Fruit fly (Drosophila melanogaster) whole organism, prepupa: ENCODE data around the gene Smyd3.

Source experiments
- CG11902 ChIP-seq: fragments of 200-800 bp; sonication (Bioruptor generic); optimal IDR thresholded peaks from 3 replicates; lab custom pipeline; 2016; ENCODE audit warnings: missing biosample characterization, missing genetic modification characterization
- CG1621 ChIP-seq: fragments of 200-800 bp; sonication (Bioruptor generic); optimal IDR thresholded peaks from 3 replicates; lab custom pipeline; 2018; ENCODE audit warnings: missing biosample characterization, mild to moderate bottlenecking, missing genetic modification characterization
- CG32006 ChIP-seq: fragments of 200-800 bp; sonication (Bioruptor generic); optimal IDR thresholded peaks from 3 replicates; lab custom pipeline; 2017; ENCODE audit warnings: missing biosample characterization, mild to moderate bottlenecking, missing genetic modification characterization
- CG34406 ChIP-seq: fragments of 200-800 bp; sonication (Bioruptor generic); optimal IDR thresholded peaks from 3 replicates; lab custom pipeline; 2016; ENCODE audit warnings: missing biosample characterization, missing genetic modification characterization
- CG6792 ChIP-seq: fragments of 200-800 bp; sonication (Bioruptor generic); optimal IDR thresholded peaks from 3 replicates; lab custom pipeline; 2016; ENCODE audit warnings: missing biosample characterization, missing genetic modification characterization
- CG9139 ChIP-seq: fragments of 200-800 bp; sonication (Bioruptor generic); optimal IDR thresholded peaks from 3 replicates; lab custom pipeline; 2017; ENCODE audit warnings: missing biosample characterization, mild to moderate bottlenecking, missing genetic modification characterization
- Eip78C ChIP-seq: fragments of 200-800 bp; sonication (Bioruptor generic); peaks from one replicate; lab custom pipeline; 2016; ENCODE audit warnings: missing biosample characterization, missing genetic modification characterization
- Smox ChIP-seq: fragments of 200-800 bp; sonication (Bioruptor generic); optimal IDR thresholded peaks from 3 replicates; lab custom pipeline; 2016; ENCODE audit warnings: missing biosample characterization, missing genetic modification characterization
- dac ChIP-seq: fragments of 200-800 bp; sonication (Bioruptor generic); optimal IDR thresholded peaks from 2 replicates; lab custom pipeline; 2017; ENCODE audit warnings: missing biosample characterization, mild to moderate bottlenecking, missing genetic modification characterization
- eg ChIP-seq: fragments of 200-800 bp; sonication (Bioruptor generic); IDR thresholded peaks from 3 replicates; pipeline ENCODE4 v1.3.6; 2022; ENCODE audit warnings: missing biosample characterization, missing genetic modification characterization
- salr ChIP-seq, 2 experiments: fragments of 200-800 bp; sonication (Bioruptor generic); optimal IDR thresholded peaks; 3 replicates each; lab custom pipeline; 2016 to 2018; ENCODE audit warnings: missing biosample characterization in 2 of 2, missing genetic modification characterization in 2 of 2, mild to moderate bottlenecking in 1 of 2

DNA sequence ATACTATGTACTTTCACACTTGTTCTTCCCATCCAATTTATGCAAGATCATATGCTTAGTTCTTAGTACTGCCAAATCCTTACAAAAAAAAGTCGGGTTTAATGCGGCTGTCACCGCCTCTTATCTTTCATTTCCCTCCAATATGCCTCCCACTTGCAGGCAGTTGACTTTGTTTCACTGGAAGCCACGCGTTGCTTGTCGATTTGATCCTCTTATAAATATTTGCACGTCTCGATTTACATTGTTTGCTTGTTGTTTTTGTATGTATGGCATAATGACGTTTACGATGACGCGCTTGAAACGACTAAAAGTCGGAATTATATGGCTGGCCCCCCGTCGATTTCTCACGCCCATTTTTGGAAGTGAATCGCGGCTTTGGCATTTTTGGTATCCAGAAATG is 40.3 kb upstream of the Smyd3 start:
- TF ChIP-seq CG34406 (GFP tag; lab: Kevin White, UChicago) = no peak
- peak; percentile 26 for TF ChIP-seq Eip78C (GFP tag; lab: Kevin White, UChicago)
- no peak for TF ChIP-seq CG11902
- no peak for TF ChIP-seq salr (GFP tag; optimal IDR thresholded peaks at IDR 0.05; lab: Kevin White, UChicago)
- no peak for TF ChIP-seq CG32006 (GFP tag; lab: Kevin White, UChicago)
- no peak for TF ChIP-seq dac
- no peak for TF ChIP-seq Smox (GFP tag; lab: Kevin White, UChicago)
- TF ChIP-seq eg (GFP tag; lab: Robert Waterston, UW) = no peak
- no peak for TF ChIP-seq CG6792 (GFP tag; lab: Kevin White, UChicago)
- no peak for TF ChIP-seq CG9139
- TF ChIP-seq CG1621 = no peak
